Worm (Caenorhabditis elegans): ENCODE results near the gene C25D7.9.
A peak's percentile ranks its signal among the peaks of the same experiment; 100 is the strongest.
"Not testable (repeated sequence)": the region's sequence is repeated elsewhere in the genome, so short reads cannot be mapped to it uniquely, and the experiment has no call there.

The C25D7.9 gene

DNA sequence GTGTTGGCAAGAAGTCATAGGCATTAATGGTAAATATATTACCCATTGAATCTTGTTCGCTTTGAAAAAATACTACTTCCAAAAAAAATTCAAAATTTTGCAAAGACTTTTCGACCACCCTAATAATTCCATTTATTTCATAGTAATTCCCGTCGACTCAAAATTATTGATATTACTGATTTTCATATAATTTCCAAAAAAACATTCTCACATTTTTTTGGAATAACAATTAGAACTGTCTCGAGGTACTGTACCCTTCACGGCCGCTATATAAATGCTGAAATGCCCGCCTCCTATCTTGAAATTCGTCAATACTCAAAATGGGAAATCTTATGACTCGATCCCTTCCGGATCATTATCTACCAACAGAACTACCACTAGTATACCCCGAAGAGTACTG, 41.4 kb upstream of the C25D7.9 start, which contains the start of gene F14H8.4:
Gene F14H8.4 (plus strand): TSS at position 301 of the 400 bp plus-strand sequence.
- TF ChIP-seq pha-4 (tag; optimal IDR thresholded peaks at IDR 0.05) (no peak), tbx-8 (GFP tag; optimal IDR thresholded peaks at IDR 0.05) (no peak), elt-1 (tag; optimal IDR thresholded peaks at IDR 0.05; ENCODE audit: borderline replicate concordance, insufficient read depth) (no peak), lsy-2 (tag; optimal IDR thresholded peaks at IDR 0.05) (no peak), hlh-1 (tag; optimal IDR thresholded peaks at IDR 0.05) (no peak), mab-5 (tag; optimal IDR thresholded peaks at IDR 0.05) (no peak), bed-3 (GFP tag; optimal IDR thresholded peaks at IDR 0.05) (no peak), ceh-83 (GFP tag; optimal IDR thresholded peaks at IDR 0.05) (no peak), unc-120 (tag; optimal IDR thresholded peaks at IDR 0.05; ENCODE audit: poor library complexity, severe bottlenecking) (no peak), blmp-1 (tag; optimal IDR thresholded peaks at IDR 0.05) (no peak), ceh-43 (GFP tag; optimal IDR thresholded peaks at IDR 0.05) (no peak), ceh-39 (tag; optimal IDR thresholded peaks at IDR 0.05) (no peak), nhr-2 (tag; optimal IDR thresholded peaks at IDR 0.05) (no peak), zip-8 (tag; optimal IDR thresholded peaks at IDR 0.05) (no peak)

DNA sequence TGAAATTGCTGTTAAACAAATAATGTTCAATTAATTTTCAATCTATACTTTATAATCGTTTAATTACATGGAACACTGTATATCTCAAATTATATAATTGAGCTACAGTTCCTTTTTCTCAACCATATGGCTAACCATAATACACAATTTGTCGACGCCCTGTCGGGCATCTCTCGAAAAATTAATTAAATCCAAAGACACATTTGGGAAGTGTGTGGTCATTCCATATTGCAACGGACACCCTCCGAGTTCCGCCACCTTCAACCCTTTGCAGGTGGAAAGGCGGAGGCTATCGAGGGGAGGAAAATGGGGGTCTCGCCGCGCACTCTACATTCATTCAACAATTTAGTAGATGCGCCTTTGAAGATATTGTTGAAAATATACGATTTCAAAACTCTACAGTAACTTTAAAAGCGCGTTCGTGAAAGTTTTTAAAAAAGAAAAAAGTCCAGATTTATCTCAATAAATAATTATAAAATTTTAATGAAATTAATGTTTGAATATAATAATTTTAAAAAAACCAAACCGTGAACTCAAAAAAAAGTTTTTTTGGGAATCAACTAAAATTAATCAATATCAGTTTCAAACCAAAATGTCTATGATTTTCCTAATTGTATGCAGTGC, 35.9 kb upstream of the C25D7.9 start, which contains the start of gene F14H8.8:
Gene F14H8.8 (plus strand): TSS at position 574 of the 624 bp plus-strand sequence.
- TF ChIP-seq nhr-76 (tag; optimal IDR thresholded peaks at IDR 0.05) (no peak), nhr-2 (tag; optimal IDR thresholded peaks at IDR 0.05) (peak; percentile 2), ceh-39 (tag; optimal IDR thresholded peaks at IDR 0.05) (peak; percentile 36), drap-1 (GFP tag; optimal IDR thresholded peaks at IDR 0.05) (peak; percentile 61), mep-1 (tag; optimal IDR thresholded peaks at IDR 0.05) (peak; percentile 28), sem-2 (GFP tag; optimal IDR thresholded peaks at IDR 0.05) (no peak), ceh-43 (GFP tag; optimal IDR thresholded peaks at IDR 0.05) (peak; percentile 35), snpc-4 (tag; optimal IDR thresholded peaks at IDR 0.05) (no peak)

DNA sequence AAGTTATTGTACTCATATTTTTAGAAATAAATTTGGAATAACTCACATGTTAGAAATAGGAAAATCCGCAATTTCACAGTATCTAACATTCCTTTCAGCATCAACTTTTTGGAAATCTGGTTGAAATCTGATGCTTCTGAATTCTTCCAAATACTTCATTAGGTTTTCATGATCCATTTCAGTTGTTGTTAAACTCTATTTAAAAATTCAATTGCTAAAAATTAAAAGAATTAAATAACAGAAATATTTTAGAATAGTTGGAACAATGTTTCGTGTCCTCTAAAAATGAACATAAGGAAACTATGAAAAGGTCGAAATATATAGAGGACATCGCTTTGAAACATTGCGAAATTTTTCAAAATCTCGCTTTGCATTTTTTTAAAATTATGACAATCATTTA, 33.6 kb upstream of the C25D7.9 start, which contains the start of gene cng-1:
Gene cng-1 (minus strand): TSS at position 101 of the 400 bp plus-strand sequence.
- TF ChIP-seq cnd-1, mep-1, ztf-11 (tag; optimal IDR thresholded peaks at IDR 0.05): not testable (repeated sequence)

DNA sequence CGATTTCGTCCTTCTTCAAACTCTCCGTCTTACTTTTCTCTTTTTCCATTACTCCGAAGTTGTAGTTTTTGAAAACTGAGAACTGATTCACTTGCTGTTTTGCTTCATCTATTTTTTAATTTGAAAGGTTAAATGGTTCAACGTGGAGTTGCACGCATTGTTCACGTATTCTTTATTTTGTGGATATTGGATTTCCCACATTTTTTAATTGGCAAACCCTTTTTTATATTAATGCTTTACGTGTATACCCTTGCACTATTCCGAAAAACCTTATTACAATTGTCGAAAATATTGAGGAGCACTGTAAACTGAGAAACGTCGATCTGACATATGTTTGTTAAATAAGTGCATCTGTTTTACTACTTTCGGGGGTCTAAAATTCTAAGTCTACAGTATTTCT, 28.2 kb upstream of the C25D7.9 start, which contains the start of gene melo-3:
Gene melo-3 (minus strand): TSS at position 101 of the 400 bp plus-strand sequence.
- TF ChIP-seq ham-2 (GFP tag; optimal IDR thresholded peaks at IDR 0.05); unc-62 (GFP tag; optimal IDR thresholded peaks at IDR 0.05); mls-2 (tag; optimal IDR thresholded peaks at IDR 0.05): not testable (repeated sequence)

DNA sequence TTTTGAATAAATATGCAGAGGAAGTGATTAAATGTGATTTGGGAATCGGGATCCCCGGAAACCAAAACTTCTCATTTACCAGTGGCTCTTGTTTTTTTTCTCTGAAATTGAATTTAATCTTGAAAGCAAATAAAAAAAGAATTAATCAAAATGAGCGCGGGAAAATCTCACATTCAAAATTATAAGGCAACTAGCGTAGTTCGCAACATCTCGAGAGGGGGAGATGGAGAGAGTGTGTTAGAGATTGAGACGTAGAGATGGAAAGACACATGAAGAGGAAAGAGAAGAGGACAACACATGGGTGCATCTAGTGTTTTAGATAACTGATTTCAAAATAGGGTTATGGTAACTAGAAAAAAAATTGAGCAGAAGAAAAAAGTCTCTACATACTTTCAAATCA, 16.8 kb upstream of the C25D7.9 start, which contains the start of gene sdc-3:
Gene sdc-3 (minus strand): TSS at position 101 of the 400 bp plus-strand sequence.
- no peak for TF ChIP-seq bed-3 (GFP tag; optimal IDR thresholded peaks at IDR 0.05)
- TF ChIP-seq blmp-1 (tag; optimal IDR thresholded peaks at IDR 0.05): no peak
- no peak for TF ChIP-seq elt-1 (tag; optimal IDR thresholded peaks at IDR 0.05; ENCODE audit: borderline replicate concordance, insufficient read depth)
- no peak for TF ChIP-seq nhr-28 (tag; optimal IDR thresholded peaks at IDR 0.05)
- TF ChIP-seq unc-39 (tag; optimal IDR thresholded peaks at IDR 0.05): no peak
- TF ChIP-seq nhr-2 (tag; optimal IDR thresholded peaks at IDR 0.05): no peak

DNA sequence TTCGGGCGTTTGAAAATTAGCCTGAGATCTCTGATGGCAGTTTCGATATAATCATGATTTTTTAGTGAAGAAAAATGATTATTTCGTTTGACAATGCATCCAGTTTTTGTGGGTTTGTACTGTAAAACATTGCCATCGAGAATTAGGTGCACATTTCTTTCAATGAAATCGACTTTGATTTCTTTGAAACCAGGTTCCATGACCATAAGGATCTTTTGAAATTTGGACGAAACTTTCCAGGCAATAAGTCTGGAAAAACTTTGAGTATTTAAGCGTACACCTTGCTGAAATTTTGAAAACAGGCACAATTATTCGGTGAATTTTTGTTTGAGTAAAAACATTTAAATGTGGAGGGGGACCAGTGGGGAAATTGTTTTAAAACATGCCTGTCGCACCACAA, 13.2 kb upstream of the C25D7.9 start:
- TF ChIP-seq nhr-237 (tag; optimal IDR thresholded peaks at IDR 0.05) (no peak), unc-120 (tag; optimal IDR thresholded peaks at IDR 0.05; ENCODE audit: poor library complexity, severe bottlenecking) (no peak), cnd-1 (tag; optimal IDR thresholded peaks at IDR 0.05) (no peak), ztf-11 (tag; optimal IDR thresholded peaks at IDR 0.05) (no peak), mab-5 (tag; optimal IDR thresholded peaks at IDR 0.05) (no peak), nhr-28 (tag; optimal IDR thresholded peaks at IDR 0.05) (no peak), ceh-83 (GFP tag; optimal IDR thresholded peaks at IDR 0.05) (no peak), nhr-76 (tag; optimal IDR thresholded peaks at IDR 0.05) (no peak), elt-3 (tag; optimal IDR thresholded peaks at IDR 0.05) (no peak), flh-1 (GFP tag; optimal IDR thresholded peaks at IDR 0.05) (no peak), tbx-8 (GFP tag; optimal IDR thresholded peaks at IDR 0.05) (no peak), bed-3 (GFP tag; optimal IDR thresholded peaks at IDR 0.05) (no peak), unc-39 (tag; optimal IDR thresholded peaks at IDR 0.05) (no peak), elt-1 (tag; optimal IDR thresholded peaks at IDR 0.05; ENCODE audit: borderline replicate concordance, insufficient read depth) (no peak), drap-1 (GFP tag; optimal IDR thresholded peaks at IDR 0.05) (no peak), lsy-2 (tag; optimal IDR thresholded peaks at IDR 0.05) (no peak)

Data from whole organism, mixed stage, embryonic.